Worm (Caenorhabditis elegans) whole organism, L3 larva: ENCODE results near the gene acl-13.

Source experiments
- ZK546.5 ChIP-seq: sonication (generic microtip); optimal IDR thresholded peaks from 2 replicates; lab custom pipeline; 2017; ENCODE audit warnings: missing biosample characterization, missing genetic modification characterization
- ama-1 ChIP-seq: fragments of 150-350 bp; optimal IDR thresholded peaks from 2 replicates; lab custom pipeline; 2018
- daf-12 ChIP-seq: fragments of 150-350 bp; optimal IDR thresholded peaks from 2 replicates; lab custom pipeline; 2014; ENCODE audit warnings: missing biosample characterization, missing genetic modification reagents, missing genetic modification characterization
- elt-3 ChIP-seq, 3 experiments: fragments of 150-350 bp in 1 of 3; sonication (generic microtip) in 2 of 3; optimal IDR thresholded peaks; 2 replicates in 2 of 3; 4 replicates in 1 of 3; lab custom pipeline; 2014 to 2017; ENCODE audit warnings: missing biosample characterization in 3 of 3, missing genetic modification characterization in 3 of 3
- fos-1 ChIP-seq: fragments of 150-350 bp; optimal IDR thresholded peaks from 2 replicates; lab custom pipeline; 2014; ENCODE audit warnings: missing biosample characterization, missing genetic modification characterization
- jun-1 ChIP-seq: fragments of 150-350 bp; optimal IDR thresholded peaks from 2 replicates; lab custom pipeline; 2014; ENCODE audit warnings: missing biosample characterization, missing genetic modification reagents, missing genetic modification characterization
- lin-15B ChIP-seq: fragments of 150-350 bp; optimal IDR thresholded peaks from 2 replicates; lab custom pipeline; 2014; ENCODE audit warnings: missing biosample characterization, missing genetic modification characterization
- nfya-1 ChIP-seq: sonication (generic microtip); optimal IDR thresholded peaks from 2 replicates; lab custom pipeline; 2017; ENCODE audit warnings: missing genetic modification characterization, mild to moderate bottlenecking, missing compliant biosample characterization, antibody characterized with exemption, moderate library complexity; ENCODE audit not compliant: insufficient read depth
- nhr-12 ChIP-seq: fragments of 150-350 bp; optimal IDR thresholded peaks from 2 replicates; lab custom pipeline; 2014; ENCODE audit warnings: missing biosample characterization, missing genetic modification characterization
- nhr-25 ChIP-seq: sonication (generic microtip); optimal IDR thresholded peaks from 2 replicates; lab custom pipeline; 2017; ENCODE audit warnings: missing biosample characterization, missing genetic modification characterization
- snpc-4 ChIP-seq: fragments of 150-350 bp; optimal IDR thresholded peaks from 2 replicates; lab custom pipeline; 2014; ENCODE audit warnings: missing biosample characterization, missing genetic modification characterization
- unc-62 ChIP-seq: fragments of 150-350 bp; sonication (generic microtip); optimal IDR thresholded peaks from 4 replicates; lab custom pipeline; 2014; ENCODE audit warnings: missing biosample characterization, missing genetic modification reagents, missing genetic modification characterization

DNA sequence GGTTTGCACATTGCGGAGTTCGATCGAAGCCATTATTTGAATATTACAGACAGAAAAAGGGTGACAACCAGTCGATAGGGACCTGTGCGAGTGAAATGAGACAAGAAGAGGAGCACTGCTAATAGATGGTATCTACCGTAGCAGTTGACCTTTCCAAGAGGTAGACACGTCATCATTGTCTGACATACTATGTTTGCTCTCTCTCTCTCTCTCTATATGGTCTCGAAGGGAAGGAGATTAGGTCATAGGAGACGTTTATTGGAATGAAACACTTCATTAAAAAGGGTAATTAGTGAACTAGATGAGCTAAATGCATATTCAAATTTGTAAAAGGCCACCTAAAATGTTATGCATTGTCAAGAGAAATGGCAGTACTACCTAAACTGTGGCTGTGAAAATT is 34.2 kb upstream of the acl-13 start, which contains the start of gene atz-1:
- no peak for TF ChIP-seq nhr-25 (tag; lab: Kevin White, UChicago)
- no peak for TF ChIP-seq snpc-4 (tag; lab: Kevin White, UChicago)
- TF ChIP-seq nhr-12 (tag; lab: Kevin White, UChicago), result no peak
- no peak for TF ChIP-seq elt-3 (tag; optimal IDR thresholded peaks at IDR 0.05; lab: Kevin White, UChicago)
- TF ChIP-seq jun-1, result no peak
- no peak for TF ChIP-seq unc-62 (GFP tag; lab: Kevin White, UChicago)
- no peak for TF ChIP-seq fos-1 (tag; lab: Kevin White, UChicago)
- no peak for TF ChIP-seq ZK546.5
- no peak for TF ChIP-seq ama-1 (lab: Kevin White, UChicago)
- TF ChIP-seq lin-15B, result no peak
- no peak for TF ChIP-seq daf-12 (tag; lab: Kevin White, UChicago)
- TF ChIP-seq nfya-1 (tag; lab: Kevin White, UChicago), result no peak
